Fruit fly (Drosophila melanogaster): Measurements from ENCODE around the gene Vm26Aa.

Vm26Aa gene

DNA sequence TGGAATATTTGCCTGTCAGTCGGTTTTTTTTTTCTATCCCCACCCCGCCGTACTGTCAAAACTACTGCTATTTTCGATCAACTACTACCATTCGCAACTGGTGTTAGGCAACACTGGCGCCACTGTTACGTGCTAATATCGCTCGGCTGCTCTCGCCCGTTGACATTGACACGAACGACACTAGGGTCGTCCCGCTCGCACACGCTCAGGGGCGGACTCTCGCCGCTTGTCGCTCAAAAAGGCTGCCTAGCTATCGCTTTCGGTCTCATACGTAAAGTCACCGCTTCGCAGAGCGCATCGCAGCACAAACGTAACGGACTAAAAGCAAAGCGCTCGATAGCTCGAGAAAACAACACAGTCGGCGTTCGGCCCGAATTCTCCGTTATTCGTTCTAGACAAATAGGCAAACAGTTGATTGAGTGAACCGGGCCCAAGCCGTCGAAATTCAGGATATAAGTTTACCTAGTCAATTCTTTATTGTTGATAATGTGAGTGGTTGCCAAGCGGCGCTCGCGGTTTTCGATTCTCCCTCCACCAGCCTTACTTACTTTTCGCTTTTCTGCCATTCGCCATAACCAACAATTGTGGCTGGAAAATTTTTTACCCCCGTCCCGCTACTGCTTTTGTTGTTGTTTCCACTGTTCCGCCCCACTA is 22.3 kb upstream of the Vm26Aa start (continued):
- TF ChIP-seq Eip93F (GFP tag; optimal IDR thresholded peaks at IDR 0.05) (no peak), Blimp-1 (GFP tag; optimal IDR thresholded peaks at IDR 0.05) (no peak), CG32006 (GFP tag; optimal IDR thresholded peaks at IDR 0.05) (peak; percentile 16), svp (GFP tag) (peak; percentile 92), CG31627 (GFP tag; optimal IDR thresholded peaks at IDR 0.05) (no peak), CG11762 (GFP tag; optimal IDR thresholded peaks at IDR 0.05; ENCODE audit: insufficient read depth) (no peak), vri (GFP tag; optimal IDR thresholded peaks at IDR 0.05) (peak; percentile 92), CG6854 (GFP tag; optimal IDR thresholded peaks at IDR 0.05) (peak; percentile 50), CG11902 (GFP tag; optimal IDR thresholded peaks at IDR 0.05) (peak; percentile 53), CG3032 (tag; optimal IDR thresholded peaks at IDR 0.05) (no peak), CG7368 (GFP tag; optimal IDR thresholded peaks at IDR 0.05) (peak; percentile 23)

DNA sequence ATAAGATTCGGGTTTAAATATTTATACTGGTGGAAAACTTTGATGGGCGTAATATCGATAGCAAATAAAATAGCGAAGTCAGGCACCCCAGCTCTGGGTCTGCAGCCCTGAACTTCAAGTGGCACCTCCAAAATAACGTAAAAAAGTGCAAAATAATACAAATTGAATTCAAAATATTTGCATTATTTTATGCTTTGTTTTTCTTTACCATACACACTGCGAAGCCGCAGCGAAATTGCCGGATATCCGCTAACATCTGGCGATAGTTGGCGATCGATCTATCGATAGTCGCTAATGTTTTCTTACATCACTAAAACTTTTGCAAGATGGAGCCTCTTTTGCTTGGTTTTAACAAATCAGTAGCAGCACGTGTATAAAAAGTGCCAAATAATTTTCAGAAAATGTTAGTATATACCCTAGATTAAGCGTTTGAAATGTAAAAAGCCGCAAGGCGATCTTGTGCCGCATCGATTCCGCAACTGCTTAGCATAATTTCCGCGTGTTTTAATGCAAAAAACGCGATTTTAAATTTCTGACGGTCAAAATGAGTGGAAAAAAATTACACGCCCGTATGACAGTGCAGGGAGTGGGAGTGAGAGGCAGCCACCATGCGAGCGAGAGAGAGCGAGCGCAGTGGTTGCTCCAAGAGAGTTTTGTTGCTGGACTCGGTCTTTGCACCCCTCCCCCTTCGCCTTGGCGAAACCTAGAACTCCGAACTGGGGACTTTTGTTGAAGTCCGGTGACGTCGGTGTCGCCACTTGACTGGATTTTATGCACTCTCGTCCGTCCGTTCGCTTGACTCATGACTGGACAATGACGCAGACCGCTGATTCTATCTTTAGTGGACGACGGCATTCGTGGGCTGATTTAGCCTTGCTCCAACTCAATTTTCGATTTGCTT is 21.5 kb upstream of the Vm26Aa start, which contains the start of gene eIF4A:
Gene eIF4A (plus strand): TSS at position 332 of the 901 bp plus-strand sequence.
- TF ChIP-seq vri (GFP tag; optimal IDR thresholded peaks at IDR 0.05) (no peak), svp (GFP tag) (peak; percentile 43), CG31627 (GFP tag; optimal IDR thresholded peaks at IDR 0.05) (peak; percentile 0), Ets96B (tag; optimal IDR thresholded peaks at IDR 0.05) (no peak), CG3919 (GFP tag; optimal IDR thresholded peaks at IDR 0.05) (peak; percentile 15), Lpt (GFP tag; optimal IDR thresholded peaks at IDR 0.05) (no peak), CG16779 (tag; optimal IDR thresholded peaks at IDR 0.05) (peak; percentile 49), dsx (GFP tag; optimal IDR thresholded peaks at IDR 0.05; ENCODE audit: poor library complexity, severe bottlenecking) (no peak), CG6808 (GFP tag; optimal IDR thresholded peaks at IDR 0.05) (peak; percentile 28), salr (GFP tag; optimal IDR thresholded peaks at IDR 0.05) (peak in 1 of 2 experiments; percentile 7), Eip78C (GFP tag) (peak; percentile 64), fkh (GFP tag; optimal IDR thresholded peaks at IDR 0.05) (peak; percentile 93), lz (GFP tag; optimal IDR thresholded peaks at IDR 0.05) (peak; percentile 1), topi (GFP tag; optimal IDR thresholded peaks at IDR 0.05) (peak; percentile 8), ss (GFP tag; optimal IDR thresholded peaks at IDR 0.05) (peak in 1 of 2 experiments; percentile 12), Hr4 (GFP tag; optimal IDR thresholded peaks at IDR 0.05) (no peak), achi (GFP tag; optimal IDR thresholded peaks at IDR 0.05) (peak; percentile 35), CG34406 (GFP tag; optimal IDR thresholded peaks at IDR 0.05) (no peak), CG6163 (GFP tag; IDR thresholded peaks at IDR 0.05) (no peak), CG6276 (GFP tag; optimal IDR thresholded peaks at IDR 0.05) (no peak), CG9139 (GFP tag; optimal IDR thresholded peaks at IDR 0.05) (no peak), Sox102F (GFP tag; optimal IDR thresholded peaks at IDR 0.05) (no peak), Eip75B (GFP tag; optimal IDR thresholded peaks at IDR 0.05) (no peak), CG3032 (tag; optimal IDR thresholded peaks at IDR 0.05) (peak; percentile 24), net (GFP tag; optimal IDR thresholded peaks at IDR 0.05) (no peak)

DNA sequence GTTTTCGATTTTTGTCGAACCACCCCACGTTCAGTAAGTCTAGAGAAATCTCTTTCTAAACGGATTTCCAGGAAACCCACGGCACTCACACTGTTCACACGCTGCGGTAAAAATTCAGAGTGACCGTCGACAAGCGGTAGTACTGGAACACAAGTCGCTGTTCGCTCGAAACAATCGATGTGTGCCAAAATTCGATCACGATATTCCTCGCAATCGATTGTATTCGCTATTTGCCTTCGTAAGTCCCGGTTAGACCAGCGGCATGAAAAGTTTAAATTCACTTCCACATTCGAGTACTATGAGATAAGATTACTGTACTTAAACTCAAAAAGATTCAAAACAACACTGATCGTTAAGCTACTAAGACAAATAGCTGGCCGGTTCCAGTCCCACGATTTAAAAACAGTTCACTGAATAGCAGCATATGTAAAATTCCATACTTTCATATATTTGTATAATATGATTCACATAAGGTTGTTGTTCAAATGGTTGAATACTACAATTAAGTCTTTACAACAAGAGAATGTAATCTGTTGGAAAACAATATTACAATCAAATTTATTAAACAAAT is 20.8 kb upstream of the Vm26Aa start, which contains the start of gene chic:
Gene chic (minus strand): TSS at position 157 of the 571 bp plus-strand sequence.
- no peak for TF ChIP-seq dac (GFP tag; optimal IDR thresholded peaks at IDR 0.05)
- TF ChIP-seq dsx (GFP tag; optimal IDR thresholded peaks at IDR 0.05; ENCODE audit: poor library complexity, severe bottlenecking), result no peak
- TF ChIP-seq vri (GFP tag; optimal IDR thresholded peaks at IDR 0.05), result peak; percentile 3
- TF ChIP-seq esn (GFP tag; optimal IDR thresholded peaks at IDR 0.05), result no peak
- no peak for TF ChIP-seq Blimp-1 (GFP tag; optimal IDR thresholded peaks at IDR 0.05)
- peak; percentile 68 for TF ChIP-seq CG6854 (GFP tag; optimal IDR thresholded peaks at IDR 0.05)
- no peak for TF ChIP-seq fd85E (GFP tag; optimal IDR thresholded peaks at IDR 0.05)
- peak; percentile 19 for TF ChIP-seq Ets96B (tag; optimal IDR thresholded peaks at IDR 0.05)
- no peak for TF ChIP-seq CG15336 (GFP tag; IDR thresholded peaks at IDR 0.05)
- no peak for TF ChIP-seq CG31627 (GFP tag; optimal IDR thresholded peaks at IDR 0.05)
- no peak for TF ChIP-seq CG8319 (GFP tag; optimal IDR thresholded peaks at IDR 0.05)
- TF ChIP-seq CG3919 (GFP tag; optimal IDR thresholded peaks at IDR 0.05), result peak; percentile 24
- no peak for TF ChIP-seq salr (GFP tag; optimal IDR thresholded peaks at IDR 0.05)
- no peak for TF ChIP-seq Sox14 (GFP tag; optimal IDR thresholded peaks at IDR 0.05)
- TF ChIP-seq Eip78C (GFP tag), result peak; percentile 33
- TF ChIP-seq CG1621 (tag; optimal IDR thresholded peaks at IDR 0.05), result no peak
- TF ChIP-seq CG6792 (GFP tag; optimal IDR thresholded peaks at IDR 0.05), result no peak
- peak; percentile 19 for TF ChIP-seq Hr4 (GFP tag; optimal IDR thresholded peaks at IDR 0.05)
- TF ChIP-seq Met (GFP tag; optimal IDR thresholded peaks at IDR 0.05), result no peak
- TF ChIP-seq CG32006 (GFP tag; optimal IDR thresholded peaks at IDR 0.05), result peak; percentile 19
- no peak for TF ChIP-seq topi (GFP tag; optimal IDR thresholded peaks at IDR 0.05)
- no peak for TF ChIP-seq Hr38 (GFP tag; optimal IDR thresholded peaks at IDR 0.05)
- TF ChIP-seq ss (GFP tag; optimal IDR thresholded peaks at IDR 0.05), result peak; percentile 2 to 29
- no peak for TF ChIP-seq Ets21C (GFP tag; optimal IDR thresholded peaks at IDR 0.05)

Measured in whole organism, prepupa.